Worm (Caenorhabditis elegans) whole organism, L2 larva: ENCODE measurements around the gene nex-4.

Experiments used
- C34F6.9 ChIP-seq: fragments of 150-350 bp; optimal IDR thresholded peaks from 2 replicates; lab custom pipeline; 2014; ENCODE audit warnings: missing biosample characterization, missing genetic modification characterization
- F13H6.1 ChIP-seq: sonication (generic microtip); optimal IDR thresholded peaks from 2 replicates; lab custom pipeline; 2016; ENCODE audit warnings: missing genetic modification characterization, missing compliant biosample characterization
- R02D3.7 ChIP-seq: fragments of 150-350 bp; optimal IDR thresholded peaks from 2 replicates; lab custom pipeline; 2014; ENCODE audit warnings: missing biosample characterization, missing genetic modification characterization
- ZK546.5 ChIP-seq: sonication (generic microtip); optimal IDR thresholded peaks from 2 replicates; lab custom pipeline; 2017; ENCODE audit warnings: missing biosample characterization, missing genetic modification characterization
- alr-1 ChIP-seq: fragments of 150-350 bp; optimal IDR thresholded peaks from 2 replicates; lab custom pipeline; 2014; ENCODE audit warnings: missing biosample characterization, missing genetic modification characterization
- ama-1 ChIP-seq: fragments of 150-350 bp; optimal IDR thresholded peaks from 2 replicates; lab custom pipeline; 2018; ENCODE audit warnings: inconsistent platforms
- blmp-1 ChIP-seq: sonication (generic microtip); optimal IDR thresholded peaks from 2 replicates; lab custom pipeline; 2017; ENCODE audit warnings: missing genetic modification characterization, mild to moderate bottlenecking, missing compliant biosample characterization, antibody characterized with exemption, moderate library complexity; ENCODE audit not compliant: insufficient read depth
- ceh-82 ChIP-seq: fragments of 150-350 bp; optimal IDR thresholded peaks from 2 replicates; lab custom pipeline; 2014; ENCODE audit warnings: missing biosample characterization, missing genetic modification characterization
- crh-2 ChIP-seq: sonication (generic microtip); optimal IDR thresholded peaks from 2 replicates; lab custom pipeline; 2017; ENCODE audit warnings: missing biosample characterization, missing genetic modification characterization
- dmd-4 ChIP-seq: sonication (generic microtip); optimal IDR thresholded peaks from 2 replicates; lab custom pipeline; 2017; ENCODE audit warnings: missing biosample characterization, missing genetic modification characterization
- egl-27 ChIP-seq: sonication (generic microtip); optimal IDR thresholded peaks from 3 replicates; lab custom pipeline; 2017; ENCODE audit warnings: missing biosample characterization, missing genetic modification reagents, missing genetic modification characterization
- elt-1 ChIP-seq: fragments of 150-350 bp; optimal IDR thresholded peaks from 2 replicates; lab custom pipeline; 2014; ENCODE audit warnings: missing biosample characterization, missing genetic modification characterization
- elt-3 ChIP-seq: sonication (generic microtip); optimal IDR thresholded peaks from 2 replicates; lab custom pipeline; 2017; ENCODE audit warnings: missing biosample characterization, missing genetic modification characterization
- fos-1 ChIP-seq: fragments of 150-350 bp; optimal IDR thresholded peaks from 2 replicates; lab custom pipeline; 2014; ENCODE audit warnings: missing biosample characterization, missing genetic modification characterization
- gmeb-1 ChIP-seq: fragments of 150-350 bp; optimal IDR thresholded peaks from 2 replicates; lab custom pipeline; 2014; ENCODE audit warnings: missing biosample characterization, missing genetic modification characterization
- lin-11 ChIP-seq: fragments of 150-350 bp; sonication (generic microtip); optimal IDR thresholded peaks from 2 replicates; lab custom pipeline; 2014; ENCODE audit warnings: missing biosample characterization, missing genetic modification characterization, inconsistent platforms, mixed read lengths
- lin-39 ChIP-seq: fragments of 150-350 bp; optimal IDR thresholded peaks from 2 replicates; lab custom pipeline; 2014; ENCODE audit warnings: missing biosample characterization, missing genetic modification reagents, missing genetic modification characterization
- lsy-2 ChIP-seq, 2 experiments: fragments of 150-350 bp in 1 of 2; sonication (generic microtip) in 1 of 2; optimal IDR thresholded peaks; 2 replicates each; lab custom pipeline; 2014 to 2017; ENCODE audit warnings: missing biosample characterization in 2 of 2, missing genetic modification characterization in 2 of 2
- mab-5 ChIP-seq: fragments of 150-350 bp; optimal IDR thresholded peaks from 2 replicates; lab custom pipeline; 2014; ENCODE audit warnings: missing biosample characterization, missing genetic modification characterization
- mdl-1 ChIP-seq, 2 experiments: fragments of 150-350 bp in 1 of 2; sonication (generic microtip) in 1 of 2; optimal IDR thresholded peaks; 2 replicates each; lab custom pipeline; 2017; ENCODE audit warnings: missing biosample characterization in 2 of 2, missing genetic modification characterization in 2 of 2
- nhr-10 ChIP-seq: sonication (generic microtip); optimal IDR thresholded peaks from 2 replicates; lab custom pipeline; 2017; ENCODE audit warnings: missing biosample characterization, missing genetic modification characterization
- nhr-11 ChIP-seq: fragments of 150-350 bp; optimal IDR thresholded peaks from 2 replicates; lab custom pipeline; 2014; ENCODE audit warnings: missing biosample characterization, missing genetic modification characterization
- nhr-12 ChIP-seq: fragments of 150-350 bp; optimal IDR thresholded peaks from 2 replicates; lab custom pipeline; 2014; ENCODE audit warnings: missing biosample characterization, missing genetic modification characterization
- nhr-129 ChIP-seq: fragments of 150-350 bp; optimal IDR thresholded peaks from 2 replicates; lab custom pipeline; 2014; ENCODE audit warnings: missing biosample characterization, missing genetic modification characterization
- nhr-23 ChIP-seq: fragments of 150-350 bp; optimal IDR thresholded peaks from 2 replicates; lab custom pipeline; 2014; ENCODE audit warnings: missing biosample characterization, missing genetic modification reagents, missing genetic modification characterization
- nhr-25 ChIP-seq: fragments of 150-350 bp; sonication (generic microtip); optimal IDR thresholded peaks from 3 replicates; lab custom pipeline; 2014; ENCODE audit warnings: missing biosample characterization, missing genetic modification characterization
- nhr-77 ChIP-seq: fragments of 150-350 bp; optimal IDR thresholded peaks from 2 replicates; lab custom pipeline; 2014; ENCODE audit warnings: missing biosample characterization, missing genetic modification characterization
- sem-4 ChIP-seq: fragments of 150-350 bp; optimal IDR thresholded peaks from 2 replicates; lab custom pipeline; 2014; ENCODE audit warnings: missing biosample characterization, missing genetic modification reagents, missing genetic modification characterization
- sma-3 ChIP-seq: sonication (generic microtip); optimal IDR thresholded peaks from 2 replicates; lab custom pipeline; 2016; ENCODE audit warnings: missing genetic modification reagents, missing genetic modification characterization, missing compliant biosample characterization
- sma-9 ChIP-seq, 2 experiments: fragments of 150-350 bp in 1 of 2; sonication (generic microtip) in 1 of 2; optimal IDR thresholded peaks; 2 replicates each; lab custom pipeline; 2014 to 2016; ENCODE audit warnings: missing genetic modification characterization in 2 of 2, mild to moderate bottlenecking in 1 of 2, missing biosample characterization in 1 of 2, missing compliant biosample characterization in 1 of 2, missing genetic modification reagents in 1 of 2, moderate library complexity in 1 of 2
- unc-62 ChIP-seq: fragments of 150-350 bp; optimal IDR thresholded peaks from 2 replicates; lab custom pipeline; 2014; ENCODE audit warnings: missing biosample characterization, missing genetic modification reagents, missing genetic modification characterization
- ztf-4 ChIP-seq: fragments of 150-350 bp; optimal IDR thresholded peaks from 2 replicates; lab custom pipeline; 2014; ENCODE audit warnings: missing biosample characterization, missing genetic modification characterization

The nex-4 gene

DNA sequence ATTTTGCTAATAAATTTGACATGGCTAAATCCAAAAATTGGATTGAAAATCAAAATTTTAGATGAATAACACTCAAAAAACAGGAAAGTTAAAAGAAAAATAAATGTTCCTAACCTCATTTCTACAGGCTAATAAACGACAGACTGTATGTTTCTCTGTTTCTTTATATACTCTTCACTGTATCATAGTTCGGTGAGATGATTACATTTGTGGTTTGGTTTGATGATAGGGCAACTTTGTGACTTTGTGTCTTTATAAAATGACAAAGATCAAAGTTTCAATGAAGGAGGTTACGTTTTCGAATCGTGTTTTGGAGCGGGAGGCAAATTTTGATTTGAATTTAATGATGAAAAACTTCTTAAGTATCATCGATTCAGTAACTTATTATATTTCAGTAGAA is 38.2 kb downstream of the nex-4 start, which contains the start of gene ugt-12:
Gene ugt-12, minus strand, starts transcription at position 153 of the 400 bp plus-strand sequence.
- TF ChIP-seq crh-2 (peak; percentile 38), elt-3 (tag; lab: Kevin White, UChicago) (no peak), sma-9 (GFP tag; optimal IDR thresholded peaks at IDR 0.05; lab: Kevin White, UChicago) (peak; percentile 82), sma-9 (tag; optimal IDR thresholded peaks at IDR 0.05; lab: Kevin White, UChicago) (no peak), sma-3 (peak; percentile 8), nhr-25 (tag; lab: Kevin White, UChicago) (peak; percentile 3), fos-1 (peak; percentile 74), nhr-77 (tag; lab: Kevin White, UChicago) (no peak), ceh-82 (no peak), gmeb-1 (tag; lab: Kevin White, UChicago) (peak; percentile 7), ama-1 (lab: Kevin White, UChicago) (no peak), nhr-129 (tag; lab: Kevin White, UChicago) (peak; percentile 8)

DNA sequence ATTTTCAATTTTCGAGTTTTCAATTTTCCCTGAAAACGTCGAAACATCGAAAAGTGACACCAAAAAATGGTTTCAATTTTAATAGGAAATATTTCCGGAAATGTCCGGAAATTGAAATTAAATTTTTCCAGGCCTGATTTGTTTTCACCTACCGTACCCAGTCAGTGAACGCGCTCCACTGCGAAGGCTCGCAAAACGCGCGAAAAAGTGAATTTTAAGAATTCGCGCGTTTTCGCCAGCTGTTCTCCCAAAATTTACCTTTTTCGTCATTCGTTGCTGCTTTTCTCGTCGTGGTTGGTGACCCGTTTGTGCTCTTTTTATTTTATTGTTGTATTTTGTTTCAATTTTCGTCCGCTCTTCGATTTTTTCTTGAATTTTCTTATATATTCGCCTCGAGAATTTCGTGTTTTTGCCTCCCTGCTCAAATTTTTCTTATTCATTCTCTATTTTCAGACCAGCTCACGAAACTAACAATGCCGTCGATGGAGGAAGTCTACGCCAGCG is 38.8 kb downstream of the nex-4 start, which contains the start of gene T19H12.2:
Gene T19H12.2, plus strand, starts transcription at position 454 of the 504 bp plus-strand sequence.
- TF ChIP-seq elt-3 (tag; lab: Kevin White, UChicago) (no peak), nhr-77 (tag; lab: Kevin White, UChicago) (no peak), nhr-10 (no peak), mdl-1 (tag; optimal IDR thresholded peaks at IDR 0.05; lab: Kevin White, UChicago) (no peak), F13H6.1 (tag; lab: Kevin White, UChicago) (no peak), lin-11 (no peak), nhr-11 (no peak), unc-62 (no peak), ama-1 (lab: Kevin White, UChicago) (no peak), lin-39 (tag; lab: Kevin White, UChicago) (no peak), dmd-4 (tag; lab: Kevin White, UChicago) (no peak), blmp-1 (no peak), ztf-4 (tag; lab: Kevin White, UChicago) (no peak)

DNA sequence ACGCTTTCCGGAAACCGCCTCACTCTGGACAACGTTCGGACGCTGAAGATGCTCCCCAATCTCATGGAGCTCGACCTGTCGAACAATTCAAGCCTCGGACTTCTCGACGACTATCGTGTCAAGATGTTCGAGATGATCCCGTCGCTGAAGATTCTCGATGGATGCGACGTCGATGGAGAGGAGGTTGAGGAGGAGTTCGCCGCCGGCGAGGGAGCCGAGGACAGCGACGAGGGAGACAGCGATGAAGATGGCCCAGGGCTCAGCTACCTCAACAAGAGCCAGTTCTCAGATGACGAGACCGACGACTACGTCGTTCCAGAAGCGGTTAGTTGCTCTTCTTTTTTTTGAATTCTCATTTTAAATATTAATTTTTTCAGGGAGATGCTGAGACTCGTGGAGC is 39.5 kb downstream of the nex-4 start:
- TF ChIP-seq nhr-23 (tag; lab: Kevin White, UChicago) = no peak
- no peak for TF ChIP-seq nhr-129 (tag; lab: Kevin White, UChicago)
- no peak for TF ChIP-seq mab-5 (tag; lab: Kevin White, UChicago)
- no peak for TF ChIP-seq lsy-2 (tag; optimal IDR thresholded peaks at IDR 0.05; lab: Kevin White, UChicago)
- no peak for TF ChIP-seq R02D3.7
- TF ChIP-seq lin-11 = no peak
- no peak for TF ChIP-seq sma-3
- TF ChIP-seq alr-1 (tag; lab: Kevin White, UChicago) = no peak
- no peak for TF ChIP-seq egl-27 (tag; lab: Kevin White, UChicago)
- TF ChIP-seq sem-4 (tag; lab: Kevin White, UChicago) = no peak
- no peak for TF ChIP-seq C34F6.9
- TF ChIP-seq nhr-12 (tag; lab: Kevin White, UChicago) = no peak
- TF ChIP-seq nhr-10 = no peak

DNA sequence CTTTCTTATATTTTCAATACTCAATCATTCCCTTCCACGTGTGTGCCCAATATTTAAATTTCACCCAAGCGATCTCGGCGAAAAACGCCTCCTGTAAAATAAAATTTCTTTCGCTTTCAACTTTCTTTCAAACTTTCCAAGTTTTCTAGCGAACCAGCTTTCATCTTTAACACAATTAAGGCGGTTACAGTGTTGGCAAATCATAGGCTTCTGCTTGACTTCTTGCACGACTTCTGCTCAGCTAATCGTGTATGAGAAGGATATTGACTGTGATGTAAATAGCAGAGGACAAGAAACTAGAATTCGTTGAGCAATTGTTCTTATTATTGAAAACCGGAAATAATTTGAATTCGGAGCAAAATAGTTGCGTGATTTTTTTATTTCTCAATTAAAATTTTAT is 40.1 kb downstream of the nex-4 start:
- TF ChIP-seq nhr-23 (tag; lab: Kevin White, UChicago) = no peak

DNA sequence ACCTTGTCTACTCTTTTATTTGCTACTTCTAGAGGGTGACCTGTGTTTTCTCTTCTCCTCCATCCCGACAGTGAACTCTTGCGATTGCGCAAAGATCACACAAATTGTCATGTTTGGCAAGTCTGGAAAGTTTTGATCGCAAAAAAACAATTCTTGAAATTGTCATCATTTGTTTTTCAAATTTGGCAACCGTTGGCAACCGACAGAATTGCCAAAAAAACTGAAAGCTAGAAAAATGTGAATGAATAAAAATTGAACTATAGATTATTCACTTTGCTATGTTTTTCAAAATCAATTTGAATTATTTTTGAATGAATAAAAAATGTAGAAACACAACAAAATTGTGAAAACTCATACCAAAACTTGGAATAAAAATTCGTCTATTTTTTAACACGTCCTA is 43.7 kb downstream of the nex-4 start, which contains the start of gene ugt-11:
Gene ugt-11, minus strand, starts transcription at position 101 of the 400 bp plus-strand sequence.
- TF ChIP-seq mab-5 (tag; lab: Kevin White, UChicago) (no peak), ZK546.5 (tag; lab: Kevin White, UChicago) (no peak), nhr-25 (tag; lab: Kevin White, UChicago) (no peak), dmd-4 (tag; lab: Kevin White, UChicago) (no peak), nhr-129 (tag; lab: Kevin White, UChicago) (no peak), sem-4 (tag; lab: Kevin White, UChicago) (no peak)

DNA sequence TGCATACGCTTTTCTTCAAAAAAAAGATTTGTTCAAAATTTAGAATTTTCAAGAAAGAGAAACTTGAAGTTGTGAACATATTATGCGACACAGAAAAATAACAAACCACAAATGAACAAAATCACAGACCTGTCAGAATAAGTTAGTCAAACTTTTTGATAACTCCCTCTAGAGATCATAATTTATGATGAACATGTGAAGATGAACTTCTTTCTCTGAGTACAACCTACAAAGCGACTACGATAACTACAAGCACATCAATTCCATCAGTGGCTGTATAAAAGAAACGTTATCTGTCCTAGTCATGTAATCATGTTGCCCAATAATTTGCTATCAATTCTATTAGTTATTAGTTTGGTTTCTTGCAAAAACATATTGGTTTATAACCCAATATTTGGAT is 44.5 kb downstream of the nex-4 start, which contains the start of gene ugt-9:
Gene ugt-9, plus strand, starts transcription at position 305 of the 400 bp plus-strand sequence.
- TF ChIP-seq sma-9 (GFP tag; optimal IDR thresholded peaks at IDR 0.05; lab: Kevin White, UChicago) (peak; percentile 84), sma-9 (tag; optimal IDR thresholded peaks at IDR 0.05; lab: Kevin White, UChicago) (no peak), dmd-4 (tag; lab: Kevin White, UChicago) (no peak), sma-3 (peak; percentile 51), nhr-25 (tag; lab: Kevin White, UChicago) (peak; percentile 64), elt-1 (tag; lab: Kevin White, UChicago) (no peak)
